Fruit fly (Drosophila melanogaster) whole organism, adult: Measurements from ENCODE around the gene CG4073.
A peak's percentile ranks its signal among the peaks of the same experiment; 100 is the strongest.

ENCODE experiments used
- CG11617 ChIP-seq: fragments of 200-800 bp; sonication (Bioruptor generic); optimal IDR thresholded peaks from 2 replicates; lab custom pipeline; 2017; ENCODE audit warnings: mild to moderate bottlenecking, missing biosample characterization, missing genetic modification reagents, missing genetic modification characterization
- CG12768 ChIP-seq: fragments of 200-800 bp; sonication (Bioruptor generic); optimal IDR thresholded peaks from 2 replicates; lab custom pipeline; 2017; ENCODE audit warnings: missing biosample characterization, missing genetic modification characterization, mild to moderate bottlenecking, moderate library complexity, missing genetic modification reagents
- CG14711 ChIP-seq: fragments of 200-800 bp; sonication (Bioruptor generic); optimal IDR thresholded peaks from 2 replicates; lab custom pipeline; 2018; ENCODE audit warnings: missing biosample characterization, mild to moderate bottlenecking, missing genetic modification characterization, moderate library complexity
- CG1620 ChIP-seq: fragments of 200-800 bp; sonication (Bioruptor generic); optimal IDR thresholded peaks from 2 replicates; lab custom pipeline; 2016; ENCODE audit warnings: missing biosample characterization, missing genetic modification characterization
- CG33017 ChIP-seq: fragments of 200-800 bp; sonication (Bioruptor generic); optimal IDR thresholded peaks from 2 replicates; lab custom pipeline; 2018; ENCODE audit warnings: missing biosample characterization, mild to moderate bottlenecking, missing genetic modification characterization, moderate library complexity
- CG5204 ChIP-seq: fragments of 200-800 bp; sonication (Bioruptor generic); optimal IDR thresholded peaks from 2 replicates; lab custom pipeline; 2016; ENCODE audit warnings: missing biosample characterization, missing genetic modification characterization
- CG7045 ChIP-seq: fragments of 200-800 bp; sonication (Bioruptor generic); optimal IDR thresholded peaks from 2 replicates; lab custom pipeline; 2017; ENCODE audit warnings: missing biosample characterization, mild to moderate bottlenecking, missing genetic modification characterization
- CG7101 ChIP-seq: fragments of 200-800 bp; sonication (Bioruptor generic); optimal IDR thresholded peaks from 2 replicates; lab custom pipeline; 2018; ENCODE audit warnings: missing biosample characterization, mild to moderate bottlenecking, missing genetic modification characterization, moderate library complexity
- Clk ChIP-seq: fragments of 200-800 bp; sonication (Bioruptor generic); optimal IDR thresholded peaks from 2 replicates; lab custom pipeline; 2017; ENCODE audit warnings: missing biosample characterization, missing genetic modification characterization
- Crg-1 ChIP-seq: fragments of 200-800 bp; sonication (Bioruptor generic); optimal IDR thresholded peaks from 2 replicates; lab custom pipeline; 2016; ENCODE audit warnings: missing biosample characterization, missing genetic modification characterization
- Hr96 ChIP-seq: fragments of 200-800 bp; sonication (Bioruptor generic); optimal IDR thresholded peaks from 2 replicates; lab custom pipeline; 2016; ENCODE audit warnings: missing biosample characterization, missing genetic modification characterization
- Mnt ChIP-seq: fragments of 200-800 bp; sonication (Bioruptor generic); optimal IDR thresholded peaks from 2 replicates; lab custom pipeline; 2016; ENCODE audit warnings: missing biosample characterization, mild to moderate bottlenecking, missing genetic modification characterization
- bab1 ChIP-seq: fragments of 200-800 bp; sonication (Bioruptor generic); optimal IDR thresholded peaks from 3 replicates; lab custom pipeline; 2019; ENCODE audit warnings: missing biosample characterization, mild to moderate bottlenecking, missing genetic modification characterization, moderate library complexity
- cic ChIP-seq: fragments of 200-800 bp; sonication (Bioruptor generic); optimal IDR thresholded peaks from 2 replicates; lab custom pipeline; 2017; ENCODE audit warnings: missing biosample characterization, mild to moderate bottlenecking, missing genetic modification characterization, moderate library complexity
- cnc ChIP-seq, 2 experiments: fragments of >200 bp; optimal IDR thresholded peaks; 2 replicates each; lab custom pipeline; 2017
- kay ChIP-seq: fragments of 200-800 bp; sonication (Bioruptor generic); peaks from one replicate; lab custom pipeline; 2016; ENCODE audit warnings: missing biosample characterization, missing genetic modification characterization, borderline replicate concordance
- ovo ChIP-seq: fragments of 200-800 bp; sonication (Bioruptor generic); optimal IDR thresholded peaks from 2 replicates; lab custom pipeline; 2016; ENCODE audit warnings: missing biosample characterization, missing genetic modification characterization
- pad ChIP-seq: fragments of 200-800 bp; sonication (Bioruptor generic); optimal IDR thresholded peaks from 3 replicates; lab custom pipeline; 2017; ENCODE audit warnings: missing biosample characterization, missing genetic modification characterization, mild to moderate bottlenecking, moderate library complexity, missing genetic modification reagents
- tj ChIP-seq: fragments of 200-800 bp; sonication (Bioruptor generic); optimal IDR thresholded peaks from 3 replicates; lab custom pipeline; 2017; ENCODE audit warnings: missing biosample characterization, mild to moderate bottlenecking, missing genetic modification characterization, moderate library complexity
- toe ChIP-seq: fragments of 200-800 bp; sonication (Bioruptor generic); optimal IDR thresholded peaks from 2 replicates; lab custom pipeline; 2016; ENCODE audit warnings: missing biosample characterization, missing genetic modification characterization

CG4073 gene

dm6 chr3R:10726714-10727113 is 12.1 kb downstream of the CG4073 start:
- TF ChIP-seq cnc (optimal IDR thresholded peaks at IDR 0.05; lab: Kevin White, UChicago) (no peak), CG11617 (GFP tag; lab: Kevin White, UChicago) (no peak), CG33017 (tag; lab: Kevin White, UChicago) (no peak), CG1620 (no peak), Mnt (no peak), Crg-1 (GFP tag; lab: Kevin White, UChicago) (no peak), toe (GFP tag; lab: Kevin White, UChicago) (no peak), CG5204 (GFP tag; lab: Kevin White, UChicago) (no peak), Hr96 (GFP tag; lab: Kevin White, UChicago) (no peak), tj (GFP tag; lab: Kevin White, UChicago) (no peak), CG12768 (no peak)

dm6 chr3R:10735857-10736256 is 21.3 kb downstream of the CG4073 start, which contains the start of gene tomboy20:
Gene tomboy20 (minus strand): TSS chr3R:10735957.
- TF ChIP-seq Hr96 (GFP tag; lab: Kevin White, UChicago) (no peak), CG33017 (tag; lab: Kevin White, UChicago) (no peak), pad (GFP tag; lab: Kevin White, UChicago) (no peak), Crg-1 (GFP tag; lab: Kevin White, UChicago) (no peak), CG14711 (tag; lab: Kevin White, UChicago) (no peak), CG5204 (GFP tag; lab: Kevin White, UChicago) (no peak)

- no peak for TF ChIP-seq cic
- TF ChIP-seq bab1 (GFP tag; lab: Kevin White, UChicago) = no peak
- TF ChIP-seq Hr96 (GFP tag; lab: Kevin White, UChicago) = no peak
- no peak for TF ChIP-seq CG7101 (tag; lab: Kevin White, UChicago)
- TF ChIP-seq ovo (GFP tag; lab: Kevin White, UChicago) = no peak
- no peak for TF ChIP-seq CG11617 (GFP tag; lab: Kevin White, UChicago)
- no peak for TF ChIP-seq CG5204 (GFP tag; lab: Kevin White, UChicago)
- TF ChIP-seq CG1620 = no peak
- TF ChIP-seq kay (GFP tag; lab: Kevin White, UChicago) = no peak
- no peak for TF ChIP-seq toe (GFP tag; lab: Kevin White, UChicago)
- TF ChIP-seq cnc (optimal IDR thresholded peaks at IDR 0.05; lab: Kevin White, UChicago) = no peak
- no peak for TF ChIP-seq CG14711 (tag; lab: Kevin White, UChicago)
These were observed 33.1 kb downstream of the CG4073 start for dm6 chr3R:10747650-10748049.

dm6 chr3R:10751061-10751460 is 36.5 kb downstream of the CG4073 start, which contains the start of gene TkR86C:
Gene TkR86C (minus strand): TSS chr3R:10751228.
- no peak for TF ChIP-seq Clk
- no peak for TF ChIP-seq CG33017 (tag; lab: Kevin White, UChicago)
- no peak for TF ChIP-seq CG14711 (tag; lab: Kevin White, UChicago)
- no peak for TF ChIP-seq pad (GFP tag; lab: Kevin White, UChicago)
- no peak for TF ChIP-seq kay (GFP tag; lab: Kevin White, UChicago)
- no peak for TF ChIP-seq tj (GFP tag; lab: Kevin White, UChicago)
- no peak for TF ChIP-seq CG7045
- no peak for TF ChIP-seq CG7101 (tag; lab: Kevin White, UChicago)
- no peak for TF ChIP-seq Hr96 (GFP tag; lab: Kevin White, UChicago)
- no peak for TF ChIP-seq CG12768
- no peak for TF ChIP-seq toe (GFP tag; lab: Kevin White, UChicago)
- TF ChIP-seq cnc (optimal IDR thresholded peaks at IDR 0.05; lab: Kevin White, UChicago) = no peak
- no peak for TF ChIP-seq Crg-1 (GFP tag; lab: Kevin White, UChicago)
- no peak for TF ChIP-seq cic
- no peak for TF ChIP-seq CG1620

- TF ChIP-seq CG7045 = no peak
- TF ChIP-seq Clk = no peak
- TF ChIP-seq tj (GFP tag; lab: Kevin White, UChicago) = no peak
- TF ChIP-seq toe (GFP tag; lab: Kevin White, UChicago) = no peak
- TF ChIP-seq cic = no peak
These were observed 40.9 kb downstream of the CG4073 start, which contains the start of gene CG14691 for dm6 chr3R:10755534-10755933. Gene CG14691 (minus strand): TSS chr3R:10755634.

- TF ChIP-seq cic = peak; percentile 70
- TF ChIP-seq CG7045 = peak; percentile 30
- peak; percentile 15 for TF ChIP-seq CG5204 (GFP tag; lab: Kevin White, UChicago)
- TF ChIP-seq CG12768 = no peak
- no peak for TF ChIP-seq CG1620
- TF ChIP-seq pad (GFP tag; lab: Kevin White, UChicago) = no peak
- no peak for TF ChIP-seq toe (GFP tag; lab: Kevin White, UChicago)
- TF ChIP-seq cnc (optimal IDR thresholded peaks at IDR 0.05; lab: Kevin White, UChicago) = no peak
These were observed 44.8 kb downstream of the CG4073 start, which contains the start of gene CG31272 for dm6 chr3R:10759348-10759847. Gene CG31272 (minus strand): TSS chr3R:10759398.
